Fruit fly (Drosophila melanogaster): Measurements from ENCODE around the gene Mvb12.

dm6 chrX:18088432-18088831 is 12.7 kb downstream of the Mvb12 start, which contains the start of gene CG7536:
- TF ChIP-seq esn (GFP tag; optimal IDR thresholded peaks at IDR 0.05) (no peak), Sox102F (GFP tag; optimal IDR thresholded peaks at IDR 0.05) (no peak), CG8119 (GFP tag; IDR thresholded peaks at IDR 0.05) (no peak), Lpt (GFP tag; optimal IDR thresholded peaks at IDR 0.05) (no peak), fd85E (GFP tag; optimal IDR thresholded peaks at IDR 0.05) (no peak)

Data from whole organism, prepupa.